Worm (Caenorhabditis elegans) whole organism, midembryonic: ENCODE results near the gene sluh-7.

Experiments used
- T22C8.4 ChIP-seq: fragments of 200-800 bp; sonication (Bioruptor generic); IDR thresholded peaks from 2 replicates; pipeline ENCODE4 v1.3.6; 2022; ENCODE audit warnings: missing genetic modification characterization, missing compliant biosample characterization
- cog-1 ChIP-seq: sonication (generic microtip); optimal IDR thresholded peaks from 2 replicates; lab custom pipeline; 2016; ENCODE audit warnings: missing genetic modification characterization, missing compliant biosample characterization
- flt-1 ChIP-seq: fragments of 200-800 bp; sonication (Bioruptor generic); IDR thresholded peaks from 2 replicates; pipeline ENCODE4 v1.3.6; 2022; ENCODE audit warnings: missing genetic modification characterization, missing compliant biosample characterization
- klf-2 ChIP-seq: fragments of 200-800 bp; sonication (Bioruptor generic); conservative IDR thresholded peaks from 2 replicates; pipeline ENCODE4 v1.3.6; 2022; ENCODE audit warnings: missing genetic modification reagents, missing genetic modification characterization, missing compliant biosample characterization
- med-1 ChIP-seq: sonication (generic microtip); optimal IDR thresholded peaks from 2 replicates; lab custom pipeline; 2017; ENCODE audit warnings: missing genetic modification characterization, mild to moderate bottlenecking, missing compliant biosample characterization, antibody characterized with exemption, missing genetic modification reagents; ENCODE audit not compliant: insufficient read depth
- ref-1 ChIP-seq: fragments of 200-800 bp; sonication (Bioruptor generic); conservative IDR thresholded peaks from 2 replicates; pipeline ENCODE4 v1.3.6; 2022; ENCODE audit warnings: missing genetic modification reagents, missing genetic modification characterization, missing compliant biosample characterization
- tab-1 ChIP-seq: fragments of 200-800 bp; sonication (Bioruptor generic); IDR thresholded peaks from 2 replicates; pipeline ENCODE4 v1.3.6; 2022; ENCODE audit warnings: missing genetic modification characterization, missing compliant biosample characterization
- ztf-23 ChIP-seq: fragments of 200-800 bp; sonication (Bioruptor generic); IDR thresholded peaks from 2 replicates; pipeline ENCODE4 v1.3.6; 2022; ENCODE audit warnings: missing genetic modification reagents, missing genetic modification characterization, missing compliant biosample characterization
- ztf-29 ChIP-seq: fragments of 200-800 bp; sonication (Bioruptor generic); IDR thresholded peaks from 2 replicates; pipeline ENCODE4 v1.3.6; 2022; ENCODE audit warnings: missing genetic modification reagents, missing genetic modification characterization, missing compliant biosample characterization

The sluh-7 gene

DNA sequence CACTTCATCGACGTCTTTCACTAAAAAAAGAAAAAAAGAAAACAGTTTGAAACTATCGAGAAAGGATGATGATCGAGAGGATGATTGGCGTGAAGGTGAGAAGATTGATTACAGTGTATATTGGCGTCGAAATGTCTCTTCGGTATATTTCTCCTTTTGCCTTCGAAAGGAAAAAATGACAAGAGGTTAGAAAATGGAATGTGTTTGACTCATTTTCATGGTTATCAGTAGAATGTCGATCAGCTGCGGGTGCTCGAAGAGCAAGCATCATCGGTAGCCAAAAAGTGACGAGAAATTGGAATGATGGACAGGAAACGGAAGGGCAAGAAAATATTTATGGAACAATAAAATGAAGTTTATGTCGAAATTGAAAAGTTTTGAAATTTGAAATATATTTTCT lies 21.8 kb downstream of the sluh-7 start:
- TF ChIP-seq flt-1 (GFP tag; lab: Robert Waterston, UW) (no peak), med-1 (no peak), cog-1 (no peak), ztf-23 (no peak), ref-1 (GFP tag; lab: Robert Waterston, UW) (no peak)

DNA sequence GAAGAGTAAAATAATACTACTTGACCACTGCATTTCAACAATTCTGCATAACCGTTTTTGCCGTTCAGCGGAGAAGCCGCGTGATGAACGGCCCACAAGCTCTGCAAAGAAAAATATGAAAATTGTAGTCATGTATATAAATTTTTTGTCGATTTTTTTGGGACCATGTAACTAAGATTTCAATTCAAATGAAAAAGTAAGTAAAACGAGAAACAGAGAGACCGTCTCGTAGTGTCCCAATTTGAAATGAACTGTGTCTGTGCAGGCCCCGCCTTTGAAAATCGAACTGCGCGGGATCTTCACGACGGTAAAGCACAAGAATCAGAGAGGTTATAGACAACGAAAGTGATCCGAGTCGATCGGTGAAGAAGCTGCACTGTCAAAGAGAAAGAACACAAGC lies 23.6 kb downstream of the sluh-7 start, which contains the start of gene crm-1:
Gene crm-1 (minus strand): TSS at position 101 of the 400 bp plus-strand sequence.
- TF ChIP-seq med-1 (no peak), ztf-23 (no peak), flt-1 (GFP tag; lab: Robert Waterston, UW) (no peak), cog-1 (no peak), T22C8.4 (no peak), ref-1 (GFP tag; lab: Robert Waterston, UW) (no peak), tab-1 (GFP tag; lab: Robert Waterston, UW) (no peak), klf-2 (no peak), ztf-29 (GFP tag; lab: Robert Waterston, UW) (no peak)

DNA sequence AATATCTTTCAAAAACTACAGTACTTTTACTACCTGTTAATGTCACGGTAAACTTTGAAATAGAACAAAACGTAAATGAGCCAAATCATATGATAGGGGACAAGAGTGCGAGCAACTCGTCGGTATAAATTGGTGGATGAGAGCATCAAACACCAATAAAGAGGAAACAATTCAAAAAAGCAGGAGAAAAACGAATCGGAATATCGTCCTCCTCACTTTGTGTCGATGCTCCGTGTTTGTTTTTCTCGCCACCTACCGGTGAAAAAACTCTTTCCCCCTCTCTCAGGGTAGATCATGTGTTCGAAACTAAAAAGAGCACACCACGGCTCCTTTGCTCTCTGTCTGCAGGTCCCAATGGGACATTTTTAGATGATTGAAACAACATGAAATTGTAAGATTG lies 27.5 kb downstream of the sluh-7 start:
- no peak for TF ChIP-seq cog-1
- TF ChIP-seq klf-2 = no peak
- TF ChIP-seq med-1 = no peak
- TF ChIP-seq flt-1 (GFP tag; lab: Robert Waterston, UW) = no peak
- no peak for TF ChIP-seq ref-1 (GFP tag; lab: Robert Waterston, UW)
- TF ChIP-seq tab-1 (GFP tag; lab: Robert Waterston, UW) = no peak
- no peak for TF ChIP-seq T22C8.4
- no peak for TF ChIP-seq ztf-29 (GFP tag; lab: Robert Waterston, UW)

DNA sequence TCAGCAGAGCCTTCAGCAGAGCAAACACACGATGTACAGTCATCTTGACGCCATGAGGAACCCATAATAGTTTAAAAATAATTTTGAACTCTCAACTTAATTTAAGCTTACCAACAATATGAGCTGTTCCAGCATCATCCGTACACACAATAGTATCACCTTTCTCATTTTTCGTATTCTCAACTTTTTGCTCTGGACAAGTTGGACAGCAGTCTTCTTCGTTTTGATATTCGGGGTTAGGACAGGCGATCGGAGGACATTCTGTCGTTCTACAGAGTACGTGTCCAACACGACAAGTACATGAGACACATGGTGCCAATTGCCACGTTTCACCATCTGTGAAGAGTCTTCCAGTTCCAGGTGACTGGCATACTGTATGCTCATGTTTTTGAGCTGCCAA lies 32.1 kb downstream of the sluh-7 start:
- TF ChIP-seq med-1 = no peak
- TF ChIP-seq ztf-29 (GFP tag; lab: Robert Waterston, UW) = no peak
- no peak for TF ChIP-seq ztf-23
- no peak for TF ChIP-seq tab-1 (GFP tag; lab: Robert Waterston, UW)
- TF ChIP-seq cog-1 = no peak
- no peak for TF ChIP-seq ref-1 (GFP tag; lab: Robert Waterston, UW)
- no peak for TF ChIP-seq flt-1 (GFP tag; lab: Robert Waterston, UW)
- TF ChIP-seq klf-2 = no peak

- TF ChIP-seq ref-1 (GFP tag; lab: Robert Waterston, UW) (no peak), T22C8.4 (no peak), klf-2 (no peak), ztf-29 (GFP tag; lab: Robert Waterston, UW) (no peak), tab-1 (GFP tag; lab: Robert Waterston, UW) (no peak), ztf-23 (peak; percentile 69; the same call in 1 of the 2 replicates)
These were observed 35.4 kb downstream of the sluh-7 start, which contains the start of the genes gna-1 and B0024.13 for ce11 chrV:10320101-10320761. TSS of gene gna-1 (minus strand) at chrV:10320151. TSS of gene B0024.13 (plus strand) at chrV:10320711.

- TF ChIP-seq cog-1 (no peak), tab-1 (GFP tag; lab: Robert Waterston, UW) (no peak), flt-1 (GFP tag; lab: Robert Waterston, UW) (no peak), ref-1 (GFP tag; lab: Robert Waterston, UW) (no peak), T22C8.4 (no peak), med-1 (no peak), ztf-29 (GFP tag; lab: Robert Waterston, UW) (no peak), ztf-23 (no peak), klf-2 (no peak)
These were observed 36.2 kb downstream of the sluh-7 start, which contains the start of gene B0024.11 for ce11 chrV:10319434-10319833. TSS of gene B0024.11 (minus strand) at chrV:10319534.

ce11 chrV:10317294-10317693 lies 38.3 kb downstream of the sluh-7 start, which contains the start of gene asps-1:
TSS of gene asps-1 (minus strand) at chrV:10317394.
- TF ChIP-seq klf-2 = no peak
- TF ChIP-seq T22C8.4 = no peak
- TF ChIP-seq tab-1 (GFP tag; lab: Robert Waterston, UW) = no peak
- no peak for TF ChIP-seq med-1
- TF ChIP-seq ztf-29 (GFP tag; lab: Robert Waterston, UW) = no peak
- no peak for TF ChIP-seq ztf-23
- no peak for TF ChIP-seq flt-1 (GFP tag; lab: Robert Waterston, UW)
- no peak for TF ChIP-seq ref-1 (GFP tag; lab: Robert Waterston, UW)
- TF ChIP-seq cog-1 = no peak

- TF ChIP-seq ztf-23 (no peak), cog-1 (no peak), ref-1 (GFP tag; lab: Robert Waterston, UW) (no peak), T22C8.4 (no peak), flt-1 (GFP tag; lab: Robert Waterston, UW) (no peak), klf-2 (no peak), tab-1 (GFP tag; lab: Robert Waterston, UW) (no peak), med-1 (no peak), ztf-29 (GFP tag; lab: Robert Waterston, UW) (no peak)
These were observed 41.3 kb downstream of the sluh-7 start, which contains the start of gene trx-2 for ce11 chrV:10314371-10314770. TSS of gene trx-2 (plus strand) at chrV:10314671.

ce11 chrV:10313953-10314352 lies 41.7 kb downstream of the sluh-7 start, which contains the start of gene gcy-6:
TSS of gene gcy-6 (minus strand) at chrV:10314053.
- TF ChIP-seq tab-1 (GFP tag; lab: Robert Waterston, UW) = no peak
- no peak for TF ChIP-seq klf-2
- TF ChIP-seq flt-1 (GFP tag; lab: Robert Waterston, UW) = no peak
- TF ChIP-seq ztf-23 = no peak
- TF ChIP-seq T22C8.4 = no peak
- no peak for TF ChIP-seq ztf-29 (GFP tag; lab: Robert Waterston, UW)

DNA sequence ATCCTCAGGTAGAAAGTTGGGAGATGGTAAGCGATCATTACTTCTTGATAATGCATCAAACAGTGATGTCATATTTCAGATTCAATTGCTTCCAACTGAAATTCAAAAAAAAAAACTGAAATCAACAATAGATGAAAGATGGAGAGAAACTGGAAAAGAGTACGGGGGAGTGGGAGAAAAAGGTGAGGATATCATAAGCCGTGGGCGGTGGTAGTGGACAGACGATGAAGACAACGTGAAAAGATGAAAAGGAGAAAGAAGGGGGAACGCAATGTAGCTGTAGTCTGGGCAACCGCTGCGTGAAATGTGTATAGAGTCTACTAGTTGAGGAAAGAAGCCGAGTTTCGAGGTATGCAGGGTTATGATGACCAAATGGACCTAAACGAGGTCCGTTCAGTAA lies 48.3 kb downstream of the sluh-7 start, which contains the start of gene che-12:
Gene che-12 (minus strand): TSS at position 101 of the 400 bp plus-strand sequence.
- TF ChIP-seq med-1 = no peak
- TF ChIP-seq ztf-29 (GFP tag; lab: Robert Waterston, UW) = no peak
